Fruit fly (Drosophila melanogaster) whole organism, adult: ENCODE data around the gene Inx7.

ENCODE experiments used
- CG12768 ChIP-seq: fragments of 200-800 bp; sonication (Bioruptor generic); optimal IDR thresholded peaks from 2 replicates; lab custom pipeline; 2017; ENCODE audit warnings: missing biosample characterization, missing genetic modification characterization, mild to moderate bottlenecking, moderate library complexity, missing genetic modification reagents
- CG14711 ChIP-seq: fragments of 200-800 bp; sonication (Bioruptor generic); optimal IDR thresholded peaks from 2 replicates; lab custom pipeline; 2018; ENCODE audit warnings: missing biosample characterization, mild to moderate bottlenecking, missing genetic modification characterization, moderate library complexity
- CG33017 ChIP-seq: fragments of 200-800 bp; sonication (Bioruptor generic); optimal IDR thresholded peaks from 2 replicates; lab custom pipeline; 2018; ENCODE audit warnings: missing biosample characterization, mild to moderate bottlenecking, missing genetic modification characterization, moderate library complexity
- CG7101 ChIP-seq: fragments of 200-800 bp; sonication (Bioruptor generic); optimal IDR thresholded peaks from 2 replicates; lab custom pipeline; 2018; ENCODE audit warnings: missing biosample characterization, mild to moderate bottlenecking, missing genetic modification characterization, moderate library complexity
- Clk ChIP-seq: fragments of 200-800 bp; sonication (Bioruptor generic); optimal IDR thresholded peaks from 2 replicates; lab custom pipeline; 2017; ENCODE audit warnings: missing biosample characterization, missing genetic modification characterization
- bab1 ChIP-seq: fragments of 200-800 bp; sonication (Bioruptor generic); optimal IDR thresholded peaks from 3 replicates; lab custom pipeline; 2019; ENCODE audit warnings: missing biosample characterization, mild to moderate bottlenecking, missing genetic modification characterization, moderate library complexity
- cnc ChIP-seq, 2 experiments: fragments of >200 bp; optimal IDR thresholded peaks; 2 replicates each; lab custom pipeline; 2017
- kay ChIP-seq: fragments of 200-800 bp; sonication (Bioruptor generic); peaks from one replicate; lab custom pipeline; 2016; ENCODE audit warnings: missing biosample characterization, missing genetic modification characterization, borderline replicate concordance
- ovo ChIP-seq: fragments of 200-800 bp; sonication (Bioruptor generic); optimal IDR thresholded peaks from 2 replicates; lab custom pipeline; 2016; ENCODE audit warnings: missing biosample characterization, missing genetic modification characterization
- toe ChIP-seq: fragments of 200-800 bp; sonication (Bioruptor generic); optimal IDR thresholded peaks from 2 replicates; lab custom pipeline; 2016; ENCODE audit warnings: missing biosample characterization, missing genetic modification characterization

dm6 chrX:6969364-6970137 lies 23.9 kb downstream of the Inx7 start, which contains the start of gene CG4586:
- TF ChIP-seq CG7101 (tag; lab: Kevin White, UChicago), result peak; percentile 89
- TF ChIP-seq cnc (optimal IDR thresholded peaks at IDR 0.05; lab: Kevin White, UChicago), result no peak
- TF ChIP-seq kay (GFP tag; lab: Kevin White, UChicago), result no peak
- TF ChIP-seq Clk (GFP tag; lab: Kevin White, UChicago), result no peak
- TF ChIP-seq toe, result peak; percentile 34
- peak; percentile 97 for TF ChIP-seq bab1 (GFP tag; lab: Kevin White, UChicago)
- peak; percentile 84 for TF ChIP-seq CG14711 (tag; lab: Kevin White, UChicago)
- no peak for TF ChIP-seq ovo (GFP tag; lab: Kevin White, UChicago)
- peak; percentile 83 for TF ChIP-seq CG33017 (tag; lab: Kevin White, UChicago)
- TF ChIP-seq CG12768 (GFP tag; lab: Kevin White, UChicago), result peak; percentile 53
